Fruit fly (Drosophila melanogaster) whole organism, embryonic: ENCODE measurements around the gene ppk26.

Experiments used
- Blimp-1 ChIP-seq: fragments of 200-800 bp; sonication (Bioruptor generic); optimal IDR thresholded peaks from 3 replicates; lab custom pipeline; 2018; ENCODE audit warnings: missing biosample characterization, missing genetic modification characterization, mild to moderate bottlenecking, moderate library complexity, missing genetic modification reagents
- CG10267 ChIP-seq: fragments of 200-800 bp; sonication (Bioruptor generic); optimal IDR thresholded peaks from 2 replicates; lab custom pipeline; 2018; ENCODE audit warnings: missing biosample characterization, mild to moderate bottlenecking, missing genetic modification characterization, moderate library complexity
- CG10543 ChIP-seq: fragments of 200-800 bp; sonication (Bioruptor generic); optimal IDR thresholded peaks from 3 replicates; lab custom pipeline; 2017; ENCODE audit warnings: missing biosample characterization, mild to moderate bottlenecking, missing genetic modification characterization, moderate library complexity
- CG15011 ChIP-seq: fragments of 200-800 bp; sonication (Bioruptor generic); optimal IDR thresholded peaks from 3 replicates; lab custom pipeline; 2018; ENCODE audit warnings: missing biosample characterization, mild to moderate bottlenecking, missing genetic modification characterization
- CG17912 ChIP-seq: fragments of 200-800 bp; sonication (Bioruptor generic); optimal IDR thresholded peaks from 2 replicates; lab custom pipeline; 2018; ENCODE audit warnings: missing biosample characterization, mild to moderate bottlenecking, missing genetic modification characterization
- CG18764 ChIP-seq: fragments of 200-800 bp; sonication (Bioruptor generic); optimal IDR thresholded peaks from 3 replicates; lab custom pipeline; 2016; ENCODE audit warnings: missing biosample characterization, missing genetic modification characterization
- CG2116 ChIP-seq: fragments of 200-800 bp; sonication (Bioruptor generic); optimal IDR thresholded peaks from 3 replicates; lab custom pipeline; 2018; ENCODE audit warnings: missing biosample characterization, mild to moderate bottlenecking, missing genetic modification characterization
- CG4404 ChIP-seq: fragments of 200-800 bp; sonication (Bioruptor generic); IDR thresholded peaks from 2 replicates; pipeline ENCODE4 v1.3.6; 2022; ENCODE audit warnings: missing biosample characterization, missing genetic modification characterization
- CG4730 ChIP-seq: fragments of 200-800 bp; sonication (Bioruptor generic); IDR thresholded peaks from 2 replicates; pipeline ENCODE4 v1.3.6; 2022; ENCODE audit warnings: missing biosample characterization, missing genetic modification characterization
- CG5245 ChIP-seq: fragments of 200-800 bp; sonication (Bioruptor generic); optimal IDR thresholded peaks from 3 replicates; lab custom pipeline; 2016; ENCODE audit warnings: missing biosample characterization, missing genetic modification characterization
- CG7556 ChIP-seq: fragments of 200-800 bp; sonication (Bioruptor generic); optimal IDR thresholded peaks from 2 replicates; lab custom pipeline; 2017; ENCODE audit warnings: missing biosample characterization, mild to moderate bottlenecking, missing genetic modification characterization
- CG7839 ChIP-seq: fragments of 200-800 bp; sonication (Bioruptor generic); optimal IDR thresholded peaks from 3 replicates; lab custom pipeline; 2018; ENCODE audit warnings: missing biosample characterization, mild to moderate bottlenecking, missing genetic modification characterization, moderate library complexity
- CG8359 ChIP-seq: fragments of 200-800 bp; sonication (Bioruptor generic); optimal IDR thresholded peaks from 2 replicates; lab custom pipeline; 2017; ENCODE audit warnings: missing biosample characterization, mild to moderate bottlenecking, missing genetic modification characterization, borderline replicate concordance
- CrebB ChIP-seq: fragments of 200-800 bp; sonication (Bioruptor generic); optimal IDR thresholded peaks from 3 replicates; lab custom pipeline; 2018; ENCODE audit warnings: missing biosample characterization, mild to moderate bottlenecking, missing genetic modification characterization
- D19B ChIP-seq: fragments of 200-800 bp; sonication (Bioruptor generic); optimal IDR thresholded peaks from 2 replicates; lab custom pipeline; 2017; ENCODE audit warnings: missing biosample characterization, mild to moderate bottlenecking, missing genetic modification characterization
- Dek ChIP-seq: fragments of 200-800 bp; sonication (Bioruptor generic); optimal IDR thresholded peaks from 3 replicates; lab custom pipeline; 2019; ENCODE audit warnings: missing biosample characterization, mild to moderate bottlenecking, missing genetic modification characterization, moderate library complexity
- Fer3 ChIP-seq: fragments of 200-800 bp; sonication (Bioruptor generic); optimal IDR thresholded peaks from 2 replicates; lab custom pipeline; 2018; ENCODE audit warnings: missing biosample characterization, mild to moderate bottlenecking, missing genetic modification characterization, moderate library complexity
- Gug ChIP-seq: fragments of 200-800 bp; sonication (Bioruptor generic); IDR thresholded peaks from 4 replicates; pipeline ENCODE4 v1.3.6; 2022; ENCODE audit warnings: missing biosample characterization, missing genetic modification characterization
- HLHmδ ChIP-seq: fragments of 200-800 bp; sonication (Bioruptor generic); optimal IDR thresholded peaks from 2 replicates; lab custom pipeline; 2018; ENCODE audit warnings: missing biosample characterization, mild to moderate bottlenecking, missing genetic modification characterization, moderate library complexity
- MTF-1 ChIP-seq: fragments of 200-800 bp; sonication (Bioruptor generic); optimal IDR thresholded peaks from 2 replicates; lab custom pipeline; 2018; ENCODE audit warnings: missing biosample characterization, mild to moderate bottlenecking, missing genetic modification characterization, borderline replicate concordance
- NFAT ChIP-seq: fragments of 200-800 bp; sonication (Bioruptor generic); IDR thresholded peaks from 2 replicates; pipeline ENCODE4 v1.3.6; 2022; ENCODE audit warnings: missing biosample characterization, missing genetic modification characterization
- Neu2 ChIP-seq: fragments of 200-800 bp; sonication (Bioruptor generic); optimal IDR thresholded peaks from 3 replicates; lab custom pipeline; 2016; ENCODE audit warnings: missing biosample characterization, missing genetic modification characterization, borderline replicate concordance
- Nf-YA ChIP-seq: fragments of 200-800 bp; sonication (Bioruptor generic); IDR thresholded peaks from 2 replicates; pipeline ENCODE4 v1.3.6; 2022; ENCODE audit warnings: missing biosample characterization, missing genetic modification characterization
- PHDP ChIP-seq: fragments of 200-800 bp; sonication (Bioruptor generic); optimal IDR thresholded peaks from 3 replicates; lab custom pipeline; 2018; ENCODE audit warnings: missing biosample characterization, mild to moderate bottlenecking, missing genetic modification characterization, moderate library complexity
- Scr ChIP-seq: fragments of 200-800 bp; sonication (Bioruptor generic); IDR thresholded peaks from 2 replicates; pipeline ENCODE4 v1.3.6; 2022; ENCODE audit warnings: missing biosample characterization, missing genetic modification characterization; ENCODE audit not compliant: partially characterized antibody
- Sox102F ChIP-seq: fragments of 200-800 bp; sonication (Bioruptor generic); optimal IDR thresholded peaks from 2 replicates; lab custom pipeline; 2018; ENCODE audit warnings: missing biosample characterization, mild to moderate bottlenecking, missing genetic modification characterization, moderate library complexity
- Sry-β ChIP-seq: fragments of 200-800 bp; sonication (Bioruptor generic); optimal IDR thresholded peaks from 2 replicates; lab custom pipeline; 2018; ENCODE audit warnings: missing biosample characterization, mild to moderate bottlenecking, missing genetic modification characterization, moderate library complexity
- Tbp ChIP-seq: fragments of >200 bp; optimal IDR thresholded peaks from 2 replicates; lab custom pipeline; 2018; ENCODE audit warnings: missing biosample characterization, missing genetic modification characterization
- Trl ChIP-seq, 3 experiments: fragments of >200 bp in 2 of 3; fragments of 200-800 bp in 1 of 3; sonication (Bioruptor generic) in 1 of 3; optimal IDR thresholded peaks; 2 replicates in 1 of 3; 3 replicates in 2 of 3; lab custom pipeline; 2016 to 2017; ENCODE audit warnings: missing biosample characterization in 1 of 3, missing genetic modification characterization in 1 of 3
- Vsx1 ChIP-seq: fragments of 200-800 bp; sonication (Bioruptor generic); optimal IDR thresholded peaks from 2 replicates; lab custom pipeline; 2017; ENCODE audit warnings: missing biosample characterization, mild to moderate bottlenecking, missing genetic modification characterization, missing genetic modification reagents
- al ChIP-seq: fragments of 200-800 bp; sonication (Bioruptor generic); IDR thresholded peaks from 2 replicates; pipeline ENCODE4 v1.3.6; 2022; ENCODE audit warnings: missing biosample characterization, missing genetic modification characterization
- ato ChIP-seq: fragments of 200-800 bp; sonication (Bioruptor generic); IDR thresholded peaks from 2 replicates; pipeline ENCODE4 v1.3.6; 2022; ENCODE audit warnings: missing biosample characterization, missing genetic modification characterization; ENCODE audit not compliant: partially characterized antibody
- bab2 ChIP-seq: fragments of 200-800 bp; sonication (Bioruptor generic); optimal IDR thresholded peaks from 2 replicates; lab custom pipeline; 2016; ENCODE audit warnings: missing biosample characterization, missing genetic modification characterization
- bcd ChIP-seq: fragments of 200-800 bp; sonication (Bioruptor generic); optimal IDR thresholded peaks from 2 replicates; lab custom pipeline; 2017; ENCODE audit warnings: missing biosample characterization, mild to moderate bottlenecking, missing genetic modification characterization
- bigmax ChIP-seq: fragments of 200-800 bp; sonication (Bioruptor generic); optimal IDR thresholded peaks from 2 replicates; lab custom pipeline; 2018; ENCODE audit warnings: missing biosample characterization, mild to moderate bottlenecking, missing genetic modification characterization
- caup ChIP-seq: fragments of 200-800 bp; sonication (Bioruptor generic); optimal IDR thresholded peaks from 3 replicates; lab custom pipeline; 2017; ENCODE audit warnings: missing biosample characterization, mild to moderate bottlenecking, missing genetic modification characterization, moderate library complexity; ENCODE audit not compliant: severe bottlenecking
- chn ChIP-seq: fragments of 200-800 bp; sonication (Bioruptor generic); optimal IDR thresholded peaks from 2 replicates; lab custom pipeline; 2016; ENCODE audit warnings: missing biosample characterization, missing genetic modification characterization
- dmrt11E ChIP-seq: fragments of 200-800 bp; sonication (Bioruptor generic); optimal IDR thresholded peaks from 3 replicates; lab custom pipeline; 2018; ENCODE audit warnings: missing biosample characterization, mild to moderate bottlenecking, missing genetic modification characterization, moderate library complexity
- emc ChIP-seq: fragments of 200-800 bp; sonication (Bioruptor generic); optimal IDR thresholded peaks from 2 replicates; lab custom pipeline; 2016; ENCODE audit warnings: missing biosample characterization, missing genetic modification characterization
- eve ChIP-seq, 2 experiments: fragments of >200 bp; optimal IDR thresholded peaks; 2 replicates each; lab custom pipeline; 2017; ENCODE audit warnings: missing biosample characterization in 2 of 2, missing genetic modification characterization in 2 of 2
- fd96Cb ChIP-seq: fragments of 200-800 bp; sonication (Bioruptor generic); optimal IDR thresholded peaks from 2 replicates; lab custom pipeline; 2018; ENCODE audit warnings: missing biosample characterization, mild to moderate bottlenecking, missing genetic modification characterization, moderate library complexity
- fu2 ChIP-seq: fragments of 200-800 bp; sonication (Bioruptor generic); optimal IDR thresholded peaks from 2 replicates; lab custom pipeline; 2016; ENCODE audit warnings: missing biosample characterization, missing genetic modification characterization
- her ChIP-seq: fragments of 200-800 bp; sonication (Bioruptor generic); optimal IDR thresholded peaks from 2 replicates; lab custom pipeline; 2016; ENCODE audit warnings: missing biosample characterization, missing genetic modification characterization
- ind ChIP-seq: fragments of 200-800 bp; sonication (Bioruptor generic); optimal IDR thresholded peaks from 3 replicates; lab custom pipeline; 2016; ENCODE audit warnings: missing biosample characterization, missing genetic modification characterization
- onecut ChIP-seq: fragments of 200-800 bp; sonication (Bioruptor generic); IDR thresholded peaks from 2 replicates; pipeline ENCODE4 v1.3.6; 2022; ENCODE audit warnings: missing biosample characterization, missing genetic modification characterization
- repo ChIP-seq: fragments of 200-800 bp; sonication (Bioruptor generic); optimal IDR thresholded peaks from 2 replicates; lab custom pipeline; 2016; ENCODE audit warnings: missing biosample characterization, missing genetic modification characterization
- rib ChIP-seq: fragments of 200-800 bp; sonication (Bioruptor generic); IDR thresholded peaks from 2 replicates; pipeline ENCODE4 v1.3.6; 2022; ENCODE audit warnings: missing biosample characterization, missing genetic modification characterization
- sens ChIP-seq: fragments of 200-800 bp; sonication (Bioruptor generic); peaks from one replicate; lab custom pipeline; 2016; ENCODE audit warnings: missing biosample characterization, missing genetic modification characterization
- sug ChIP-seq: fragments of 200-800 bp; optimal IDR thresholded peaks from 2 replicates; lab custom pipeline; 2019; ENCODE audit warnings: missing biosample characterization, mild to moderate bottlenecking, missing genetic modification characterization, moderate library complexity
- z ChIP-seq: fragments of 200-800 bp; sonication (Bioruptor generic); IDR thresholded peaks from 3 replicates; pipeline ENCODE4 v1.3.6; 2022; ENCODE audit warnings: missing biosample characterization, missing genetic modification characterization

ppk26 gene

DNA sequence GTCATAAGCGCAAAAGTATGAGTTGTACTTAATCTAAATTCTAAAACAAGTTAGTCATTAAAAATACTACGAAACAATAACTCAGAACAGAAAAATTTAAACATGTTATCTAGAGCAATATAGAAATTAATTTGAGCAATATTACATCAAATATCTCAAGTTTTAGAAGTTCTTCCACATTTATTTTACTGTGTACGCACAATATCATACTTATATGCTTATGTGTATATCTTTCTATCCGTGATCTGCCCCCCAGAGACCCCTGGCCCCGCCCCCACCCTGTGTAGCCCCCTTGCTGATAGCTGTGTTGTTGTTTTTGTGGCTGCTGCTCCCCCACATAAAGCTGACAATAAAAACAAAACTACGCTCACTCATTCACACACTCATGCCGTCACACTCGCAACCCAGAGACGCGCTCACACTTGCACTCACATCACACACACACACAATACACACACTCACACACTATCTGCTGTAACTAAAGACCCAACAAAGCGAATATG, 22.6 kb upstream of the ppk26 start (continued):
- no peak for TF ChIP-seq CG18764
- peak; percentile 76 for TF ChIP-seq rib (GFP tag; lab: Robert Waterston, UW)
- 0 out of 2 replicates have a peak, but pooled peaks have one; percentile 5 for TF ChIP-seq al (GFP tag; lab: Robert Waterston, UW)
- TF ChIP-seq CG4404 (GFP tag; lab: Robert Waterston, UW), result no peak
- TF ChIP-seq CG7556 (GFP tag; lab: Kevin White, UChicago), result peak; percentile 28
- no peak for TF ChIP-seq bab2 (GFP tag; lab: Kevin White, UChicago)
- peak; percentile 27 for TF ChIP-seq Blimp-1
- TF ChIP-seq sug (tag; lab: Kevin White, UChicago), result peak; percentile 82
- TF ChIP-seq CG4730, result no peak; the same call in 1 of the 2 replicates
- no peak for TF ChIP-seq Tbp (GFP tag; lab: Kevin White, UChicago)
- TF ChIP-seq Gug (GFP tag; lab: Robert Waterston, UW), result 0 out of 4 replicates have a peak, but pooled peaks have one; percentile 6
- TF ChIP-seq D19B (GFP tag; lab: Kevin White, UChicago), result no peak
- no peak for TF ChIP-seq CrebB (tag; lab: Kevin White, UChicago)
- TF ChIP-seq CG7839 (tag; lab: Kevin White, UChicago), result peak; percentile 27
- TF ChIP-seq Fer3, result peak; percentile 3
- peak; percentile 13 for TF ChIP-seq bcd (GFP tag; lab: Kevin White, UChicago)
- no peak for TF ChIP-seq CG15011 (GFP tag; lab: Kevin White, UChicago)
- no peak for TF ChIP-seq Vsx1 (GFP tag; lab: Kevin White, UChicago)
- no peak for TF ChIP-seq repo
- TF ChIP-seq z (GFP tag; lab: Robert Waterston, UW), result peak; percentile 95
- TF ChIP-seq MTF-1 (GFP tag; lab: Kevin White, UChicago), result no peak
- peak; percentile 24 to 50 for TF ChIP-seq Trl (optimal IDR thresholded peaks at IDR 0.05; lab: Kevin White, UChicago)
- TF ChIP-seq Trl (GFP tag; optimal IDR thresholded peaks at IDR 0.05; lab: Kevin White, UChicago), result no peak
- TF ChIP-seq ind (GFP tag; lab: Kevin White, UChicago), result no peak
- peak; percentile 13; the same call in 1 of the 2 replicates for TF ChIP-seq NFAT (GFP tag; lab: Robert Waterston, UW)
- TF ChIP-seq dmrt11E (tag; lab: Kevin White, UChicago), result peak; percentile 38
- peak; percentile 2 for TF ChIP-seq fd96Cb (tag; lab: Kevin White, UChicago)
- TF ChIP-seq onecut (GFP tag; lab: Robert Waterston, UW), result no peak
- TF ChIP-seq CG10543 (GFP tag; lab: Kevin White, UChicago), result peak; percentile 49
- TF ChIP-seq Dek (tag; lab: Kevin White, UChicago), result no peak
- peak; percentile 31 for TF ChIP-seq PHDP (tag; lab: Kevin White, UChicago)
- TF ChIP-seq HLHmδ, result no peak
- no peak for TF ChIP-seq Neu2 (GFP tag; lab: Kevin White, UChicago)
- TF ChIP-seq CG2116, result no peak
- no peak for TF ChIP-seq bigmax (GFP tag; lab: Kevin White, UChicago)
- TF ChIP-seq CG17912, result no peak
- no peak for TF ChIP-seq fu2
- no peak for TF ChIP-seq chn
- TF ChIP-seq Nf-YA, result no peak
- no peak for TF ChIP-seq CG5245
- peak; percentile 2 for TF ChIP-seq CG10267 (tag; lab: Kevin White, UChicago)
- no peak for TF ChIP-seq Sry-β (GFP tag; lab: Kevin White, UChicago)
- no peak for TF ChIP-seq sens (GFP tag; lab: Kevin White, UChicago)
- TF ChIP-seq Sox102F (GFP tag; lab: Kevin White, UChicago), result peak; percentile 35
- no peak for TF ChIP-seq her (GFP tag; lab: Kevin White, UChicago)
- TF ChIP-seq eve (GFP tag; optimal IDR thresholded peaks at IDR 0.05; lab: Kevin White, UChicago), result no peak
- no peak for TF ChIP-seq Scr (GFP tag; lab: Robert Waterston, UW)
- TF ChIP-seq caup (GFP tag; lab: Kevin White, UChicago), result no peak
- TF ChIP-seq emc (GFP tag; lab: Kevin White, UChicago), result no peak
- no peak for TF ChIP-seq ato (GFP tag; lab: Robert Waterston, UW)
- no peak for TF ChIP-seq CG8359 (GFP tag; lab: Kevin White, UChicago)
